Worm (Caenorhabditis elegans): ENCODE results near the gene mlc-6.

The mlc-6 gene

ce11 chrX:14292632-14293031 is 46.2 kb upstream of the mlc-6 start (continued):
- TF ChIP-seq unc-55 (GFP tag; optimal IDR thresholded peaks at IDR 0.05), result peak; percentile 65
- no peak for TF ChIP-seq ttx-3 (tag; optimal IDR thresholded peaks at IDR 0.05)
- no peak for TF ChIP-seq ama-1 (optimal IDR thresholded peaks at IDR 0.05)
- TF ChIP-seq rnt-1 (tag; optimal IDR thresholded peaks at IDR 0.05), result peak; percentile 56
- no peak for TF ChIP-seq pqm-1 (tag; optimal IDR thresholded peaks at IDR 0.05)
- no peak for TF ChIP-seq pax-1 (tag; optimal IDR thresholded peaks at IDR 0.05)
- no peak for TF ChIP-seq F13H6.1 (tag; optimal IDR thresholded peaks at IDR 0.05)
- TF ChIP-seq mec-3 (tag; optimal IDR thresholded peaks at IDR 0.05; ENCODE audit: borderline replicate concordance), result no peak
- TF ChIP-seq ceh-45 (GFP tag; IDR thresholded peaks at IDR 0.05), result no peak
- TF ChIP-seq fax-1 (tag; optimal IDR thresholded peaks at IDR 0.05), result no peak
- TF ChIP-seq ceh-22 (tag; optimal IDR thresholded peaks at IDR 0.05), result no peak
- no peak for TF ChIP-seq eyg-1 (tag; optimal IDR thresholded peaks at IDR 0.05)
- TF ChIP-seq hlh-13 (GFP tag; optimal IDR thresholded peaks at IDR 0.05), result no peak

ce11 chrX:14289993-14290392 is 43.6 kb upstream of the mlc-6 start:
- TF ChIP-seq mec-3 (tag; optimal IDR thresholded peaks at IDR 0.05; ENCODE audit: borderline replicate concordance) (peak; percentile 44), unc-86 (tag; optimal IDR thresholded peaks at IDR 0.05) (no peak)

ce11 chrX:14287888-14288287 is 41.5 kb upstream of the mlc-6 start:
- TF ChIP-seq tbx-2 (tag; optimal IDR thresholded peaks at IDR 0.05) (peak; percentile 6), C08G9.2 (tag; optimal IDR thresholded peaks at IDR 0.05) (no peak), unc-42 (tag; optimal IDR thresholded peaks at IDR 0.05) (no peak), lim-6 (tag; optimal IDR thresholded peaks at IDR 0.05) (no peak), unc-55 (GFP tag; optimal IDR thresholded peaks at IDR 0.05) (peak; percentile 76), fax-1 (tag; optimal IDR thresholded peaks at IDR 0.05) (no peak), ceh-19 (GFP tag; optimal IDR thresholded peaks at IDR 0.05) (no peak), F13H6.1 (tag; optimal IDR thresholded peaks at IDR 0.05) (no peak), ceh-18 (tag; optimal IDR thresholded peaks at IDR 0.05) (peak; percentile 74), rnt-1 (tag; optimal IDR thresholded peaks at IDR 0.05) (peak; percentile 98)

ce11 chrX:14281526-14281925 is 35.1 kb upstream of the mlc-6 start, which contains the start of gene E02H4.2:
Gene E02H4.2, minus strand, starts transcription at chrX:14281626.
- no peak for TF ChIP-seq T23F11.4 (GFP tag; optimal IDR thresholded peaks at IDR 0.05)
- TF ChIP-seq C38D4.7 (GFP tag; optimal IDR thresholded peaks at IDR 0.05), result no peak
- no peak for TF ChIP-seq ama-1 (optimal IDR thresholded peaks at IDR 0.05)
- no peak for TF ChIP-seq ceh-48 (tag; optimal IDR thresholded peaks at IDR 0.05)
- TF ChIP-seq pha-4 (tag; optimal IDR thresholded peaks at IDR 0.05), result no peak
- no peak for TF ChIP-seq hlh-15 (tag; optimal IDR thresholded peaks at IDR 0.05)
- TF ChIP-seq Y22D7AL.16 (tag; optimal IDR thresholded peaks at IDR 0.05), result no peak

- TF ChIP-seq ceh-24 (tag; optimal IDR thresholded peaks at IDR 0.05) (no peak), fax-1 (tag; optimal IDR thresholded peaks at IDR 0.05) (no peak), ceh-9 (tag; optimal IDR thresholded peaks at IDR 0.05) (no peak), T23F11.4 (GFP tag; optimal IDR thresholded peaks at IDR 0.05) (no peak), pat-9 (tag; optimal IDR thresholded peaks at IDR 0.05) (no peak), dmd-4 (tag; optimal IDR thresholded peaks at IDR 0.05; ENCODE audit: borderline replicate concordance) (no peak), eyg-1 (tag; optimal IDR thresholded peaks at IDR 0.05) (no peak), ceh-30 (tag; optimal IDR thresholded peaks at IDR 0.05) (no peak)
Measured at ce11 chrX:14267781-14268180, 21.4 kb upstream of the mlc-6 start, which contains the start of gene del-1. Gene del-1, plus strand, starts transcription at chrX:14268081.

- no peak for TF ChIP-seq Y22D7AL.16 (tag; optimal IDR thresholded peaks at IDR 0.05)
- TF ChIP-seq unc-3 (GFP tag; conservative IDR thresholded peaks at IDR 0.05), result no peak
- TF ChIP-seq unc-3 (tag; optimal IDR thresholded peaks at IDR 0.05), result no peak
- no peak for TF ChIP-seq che-1 (tag; optimal IDR thresholded peaks at IDR 0.05)
- TF ChIP-seq hlh-8 (tag; optimal IDR thresholded peaks at IDR 0.05), result no peak
- no peak for TF ChIP-seq ets-4 (tag; optimal IDR thresholded peaks at IDR 0.05)
- no peak for TF ChIP-seq ceh-30 (tag; optimal IDR thresholded peaks at IDR 0.05)
- TF ChIP-seq hlh-15 (tag; optimal IDR thresholded peaks at IDR 0.05), result no peak
- no peak for TF ChIP-seq sox-4 (tag; optimal IDR thresholded peaks at IDR 0.05)
- TF ChIP-seq K09A11.1 (tag; optimal IDR thresholded peaks at IDR 0.05; ENCODE audit: insufficient read depth), result no peak
- TF ChIP-seq ceh-14 (tag; optimal IDR thresholded peaks at IDR 0.05), result no peak
- no peak for TF ChIP-seq ztf-16 (tag; optimal IDR thresholded peaks at IDR 0.05)
Measured at ce11 chrX:14267170-14267569, 20.8 kb upstream of the mlc-6 start.

Data from whole organism, late embryonic.